Worm (Caenorhabditis elegans): Measurements from ENCODE around the gene C56A3.8.

Gene C56A3.8

ce11 chrV:13523194-13523593, 36.9 kb upstream of the C56A3.8 start, which contains the start of gene R11G10.3:
TSS of gene R11G10.3 (plus strand) at chrV:13523494.
- TF ChIP-seq unc-30 (tag; optimal IDR thresholded peaks at IDR 0.05) (no peak), F16B12.6 (tag; optimal IDR thresholded peaks at IDR 0.05) (no peak), mep-1 (tag; optimal IDR thresholded peaks at IDR 0.05) (no peak), dsc-1 (tag; optimal IDR thresholded peaks at IDR 0.05) (no peak), nhr-237 (tag; optimal IDR thresholded peaks at IDR 0.05) (no peak), aha-1 (tag; optimal IDR thresholded peaks at IDR 0.05) (no peak), tbx-2 (tag; optimal IDR thresholded peaks at IDR 0.05) (no peak), sox-4 (tag; optimal IDR thresholded peaks at IDR 0.05) (no peak), fkh-8 (tag; optimal IDR thresholded peaks at IDR 0.05) (no peak), mab-9 (GFP tag; IDR thresholded peaks at IDR 0.05) (no peak), nhr-77 (tag; optimal IDR thresholded peaks at IDR 0.05) (no peak), vab-15 (tag; optimal IDR thresholded peaks at IDR 0.05) (no peak), nhr-71 (tag; optimal IDR thresholded peaks at IDR 0.05) (no peak), pqm-1 (tag; optimal IDR thresholded peaks at IDR 0.05) (no peak), nhr-85 (tag) (no peak)

- TF ChIP-seq hlh-4 (tag; optimal IDR thresholded peaks at IDR 0.05) (no peak), nhr-84 (tag; optimal IDR thresholded peaks at IDR 0.05) (no peak), nhr-20 (tag; optimal IDR thresholded peaks at IDR 0.05) (no peak), C04F5.9 (tag; optimal IDR thresholded peaks at IDR 0.05) (no peak), mdl-1 (tag; optimal IDR thresholded peaks at IDR 0.05) (no peak), Y116A8C.19 (tag; optimal IDR thresholded peaks at IDR 0.05; ENCODE audit: borderline replicate concordance) (no peak), lin-35 (GFP tag; optimal IDR thresholded peaks at IDR 0.05) (peak in 1 of 2 experiments; percentile 42), sox-4 (tag; optimal IDR thresholded peaks at IDR 0.05) (no peak), aly-2 (tag; optimal IDR thresholded peaks at IDR 0.05) (no peak), alr-1 (tag; optimal IDR thresholded peaks at IDR 0.05; ENCODE audit: borderline replicate concordance) (no peak), tlp-1 (tag; optimal IDR thresholded peaks at IDR 0.05) (no peak), nhr-90 (tag; optimal IDR thresholded peaks at IDR 0.05; ENCODE audit: poor library complexity) (peak; percentile 4), ama-1 (optimal IDR thresholded peaks at IDR 0.05) (peak; percentile 54), isw-1 (GFP tag; IDR thresholded peaks at IDR 0.05) (no peak), elt-2 (tag; optimal IDR thresholded peaks at IDR 0.05) (peak; percentile 45), hpl-2 (GFP tag; optimal IDR thresholded peaks at IDR 0.05) (no peak)
These were observed 30.9 kb upstream of the C56A3.8 start for ce11 chrV:13529165-13529564.

ce11 chrV:13530698-13531097, 29.4 kb upstream of the C56A3.8 start, which contains the start of gene ttr-44:
TSS of gene ttr-44 (minus strand) at chrV:13530744.
- TF ChIP-seq fkh-8 (tag; optimal IDR thresholded peaks at IDR 0.05) (no peak), elt-2 (tag; optimal IDR thresholded peaks at IDR 0.05) (peak; percentile 77), grh-1 (GFP tag; IDR thresholded peaks at IDR 0.05) (no peak), tlp-1 (tag; optimal IDR thresholded peaks at IDR 0.05) (peak; percentile 34), lin-35 (GFP tag; optimal IDR thresholded peaks at IDR 0.05) (peak in 1 of 2 experiments; percentile 5)

ce11 chrV:13532469-13532868, 27.6 kb upstream of the C56A3.8 start:
- TF ChIP-seq unc-86 (tag; optimal IDR thresholded peaks at IDR 0.05) (no peak), efl-1 (optimal IDR thresholded peaks at IDR 0.05) (no peak), efl-1 (GFP tag; optimal IDR thresholded peaks at IDR 0.05 in 1 of 2) (no peak)

- TF ChIP-seq lin-14 (GFP tag; optimal IDR thresholded peaks at IDR 0.05) = peak; percentile 16
- no peak for TF ChIP-seq zag-1 (tag; optimal IDR thresholded peaks at IDR 0.05)
- TF ChIP-seq tbx-2 (tag; optimal IDR thresholded peaks at IDR 0.05) = peak; percentile 59
These were observed 24.0 kb upstream of the C56A3.8 start, which contains the start of gene frpr-5 for ce11 chrV:13536058-13536579. TSS of gene frpr-5 (minus strand) at chrV:13536108.

All from whole organism, L1 larva.